Fruit fly (Drosophila melanogaster) whole organism, prepupa: ENCODE data around the gene CG14647.

Experiments used
- CG11902 ChIP-seq: fragments of 200-800 bp; sonication (Bioruptor generic); optimal IDR thresholded peaks from 3 replicates; lab custom pipeline; 2016; ENCODE audit warnings: missing biosample characterization, missing genetic modification characterization
- CG16779 ChIP-seq: fragments of 200-800 bp; sonication (Bioruptor generic); optimal IDR thresholded peaks from 3 replicates; lab custom pipeline; 2017; ENCODE audit warnings: missing biosample characterization, mild to moderate bottlenecking, missing genetic modification characterization
- CG7368 ChIP-seq: fragments of 200-800 bp; sonication (Bioruptor generic); optimal IDR thresholded peaks from 3 replicates; lab custom pipeline; 2016; ENCODE audit warnings: missing biosample characterization, missing genetic modification characterization
- CG9139 ChIP-seq: fragments of 200-800 bp; sonication (Bioruptor generic); optimal IDR thresholded peaks from 3 replicates; lab custom pipeline; 2017; ENCODE audit warnings: missing biosample characterization, mild to moderate bottlenecking, missing genetic modification characterization
- Lpt ChIP-seq: fragments of 200-800 bp; sonication (Bioruptor generic); optimal IDR thresholded peaks from 3 replicates; lab custom pipeline; 2016; ENCODE audit warnings: missing biosample characterization, missing genetic modification characterization
- Smox ChIP-seq: fragments of 200-800 bp; sonication (Bioruptor generic); optimal IDR thresholded peaks from 3 replicates; lab custom pipeline; 2016; ENCODE audit warnings: missing biosample characterization, missing genetic modification characterization
- Sox15 ChIP-seq: fragments of 200-800 bp; sonication (Bioruptor generic); optimal IDR thresholded peaks from 3 replicates; lab custom pipeline; 2016; ENCODE audit warnings: missing biosample characterization, missing genetic modification characterization
- achi ChIP-seq: fragments of 200-800 bp; sonication (Bioruptor generic); optimal IDR thresholded peaks from 3 replicates; lab custom pipeline; 2016; ENCODE audit warnings: missing biosample characterization, missing genetic modification characterization
- salr ChIP-seq, 2 experiments: fragments of 200-800 bp; sonication (Bioruptor generic); optimal IDR thresholded peaks; 3 replicates each; lab custom pipeline; 2016 to 2018; ENCODE audit warnings: missing biosample characterization in 2 of 2, missing genetic modification characterization in 2 of 2, mild to moderate bottlenecking in 1 of 2
- svp ChIP-seq: fragments of 200-800 bp; sonication (Bioruptor generic); peaks from one replicate; lab custom pipeline; 2016; ENCODE audit warnings: missing biosample characterization, missing genetic modification characterization
- topi ChIP-seq: fragments of 200-800 bp; sonication (Bioruptor generic); optimal IDR thresholded peaks from 3 replicates; lab custom pipeline; 2016; ENCODE audit warnings: missing biosample characterization, missing genetic modification characterization

dm6 chr3R:4378363-4379354 is 21.7 kb upstream of the CG14647 start, which contains the start of gene Sfxn1-3:
- no peak for TF ChIP-seq achi
- peak in 1 of 2 experiments; percentile 4 for TF ChIP-seq salr (GFP tag; optimal IDR thresholded peaks at IDR 0.05; lab: Kevin White, UChicago)
- TF ChIP-seq topi, result peak; percentile 57
- no peak for TF ChIP-seq Sox15 (GFP tag; lab: Kevin White, UChicago)
- peak; percentile 34 for TF ChIP-seq Smox (GFP tag; lab: Kevin White, UChicago)
- TF ChIP-seq CG16779 (tag; lab: Kevin White, UChicago), result no peak
- TF ChIP-seq CG9139 (GFP tag; lab: Kevin White, UChicago), result peak; percentile 70
- peak; percentile 46 for TF ChIP-seq CG7368 (GFP tag; lab: Kevin White, UChicago)
- TF ChIP-seq Lpt (GFP tag; lab: Kevin White, UChicago), result peak; percentile 7
- TF ChIP-seq CG11902 (GFP tag; lab: Kevin White, UChicago), result no peak
- peak; percentile 86 for TF ChIP-seq svp (GFP tag; lab: Kevin White, UChicago)
